Worm (Caenorhabditis elegans) whole organism, L4 larva: Measurements from ENCODE around the gene str-264.

ENCODE experiments used
- T20F7.1 ChIP-seq: fragments of 200-800 bp; sonication (Bioruptor generic); optimal IDR thresholded peaks from 2 replicates; lab custom pipeline; 2018; ENCODE audit warnings: mild to moderate bottlenecking, missing genetic modification characterization, missing compliant biosample characterization
- ZK337.2 ChIP-seq: fragments of 200-800 bp; sonication (Bioruptor generic); IDR thresholded peaks from 2 replicates; pipeline ENCODE4 v1.3.6; 2022; ENCODE audit warnings: missing genetic modification reagents, missing genetic modification characterization, missing compliant biosample characterization
- ama-1 ChIP-seq: fragments of 150-350 bp; optimal IDR thresholded peaks from 2 replicates; lab custom pipeline; 2014; ENCODE audit warnings: inconsistent platforms, mixed read lengths
- dmd-9 ChIP-seq: fragments of 200-800 bp; sonication (Bioruptor generic); IDR thresholded peaks from 2 replicates; pipeline ENCODE4 v1.3.6; 2022; ENCODE audit warnings: missing genetic modification reagents, missing genetic modification characterization, missing compliant biosample characterization
- dve-1 ChIP-seq: sonication (generic microtip); optimal IDR thresholded peaks from 2 replicates; lab custom pipeline; 2017; ENCODE audit warnings: antibody characterized with exemption, mild to moderate bottlenecking, missing genetic modification characterization, missing compliant biosample characterization; ENCODE audit not compliant: insufficient read depth
- egl-43 ChIP-seq: fragments of 200-800 bp; sonication (Bioruptor generic); IDR thresholded peaks from 2 replicates; pipeline ENCODE4 v1.3.6; 2022; ENCODE audit warnings: missing genetic modification reagents, missing genetic modification characterization, missing compliant biosample characterization
- hmg-1.1 ChIP-seq: fragments of 200-800 bp; sonication (Bioruptor generic); IDR thresholded peaks from 2 replicates; pipeline ENCODE4 v1.3.6; 2022; ENCODE audit warnings: missing genetic modification reagents, missing genetic modification characterization, missing compliant biosample characterization
- lir-3 ChIP-seq: sonication (generic microtip); optimal IDR thresholded peaks from 2 replicates; lab custom pipeline; 2016; ENCODE audit warnings: mild to moderate bottlenecking, missing genetic modification characterization, missing compliant biosample characterization
- nhr-11 ChIP-seq: fragments of 150-350 bp; optimal IDR thresholded peaks from 2 replicates; lab custom pipeline; 2014; ENCODE audit warnings: missing biosample characterization, missing genetic modification characterization
- nhr-237 ChIP-seq: sonication (generic microtip); optimal IDR thresholded peaks from 2 replicates; lab custom pipeline; 2017; ENCODE audit warnings: missing biosample characterization, missing genetic modification characterization
- pha-4 ChIP-seq, 2 experiments: fragments of 150-350 bp in 1 of 2; fragments of 200-800 bp in 1 of 2; sonication (Bioruptor generic) in 1 of 2; IDR thresholded peaks in 1 of 2; optimal IDR thresholded peaks in 1 of 2; 2 replicates each; pipeline versions ENCODE4 v1.3.6 to Lab custom; 2014 to 2022; ENCODE audit warnings: missing genetic modification characterization in 2 of 2, missing genetic modification reagents in 2 of 2, missing biosample characterization in 1 of 2, missing compliant biosample characterization in 1 of 2
- zip-11 ChIP-seq: fragments of 200-800 bp; sonication (Bioruptor generic); IDR thresholded peaks from 2 replicates; pipeline ENCODE4 v1.3.6; 2022; ENCODE audit warnings: missing genetic modification characterization, missing compliant biosample characterization

ce11 chrV:15459088-15459487 is 33.3 kb downstream of the str-264 start, which contains the start of gene str-71:
- no peak for TF ChIP-seq ama-1 (lab: Kevin White, UChicago)
- TF ChIP-seq lir-3: no peak
- TF ChIP-seq pha-4 (GFP tag; IDR thresholded peaks at IDR 0.05; lab: Robert Waterston, UW): no peak
- no peak for TF ChIP-seq pha-4 (tag; optimal IDR thresholded peaks at IDR 0.05; lab: Kevin White, UChicago)
- TF ChIP-seq dmd-9: no peak
- TF ChIP-seq egl-43 (GFP tag; lab: Robert Waterston, UW): no peak
- no peak for TF ChIP-seq hmg-1.1
- TF ChIP-seq nhr-237: no peak
- no peak for TF ChIP-seq ZK337.2 (GFP tag; lab: Robert Waterston, UW)
- no peak for TF ChIP-seq nhr-11
- no peak for TF ChIP-seq dve-1 (tag; lab: Kevin White, UChicago)
- TF ChIP-seq T20F7.1 (GFP tag; lab: Kevin White, UChicago): no peak
- no peak for TF ChIP-seq zip-11 (GFP tag; lab: Robert Waterston, UW)
